Fruit fly (Drosophila melanogaster) S2 (cell line): ENCODE data around the gene CG8036.

Source experiments
- CG8478 ChIP-seq: fragments of >200 bp; optimal IDR thresholded peaks from 2 replicates; lab custom pipeline; 2018
- CTCF ChIP-seq, 2 experiments: fragments of >200 bp; optimal IDR thresholded peaks; 2 replicates each; lab custom pipeline; 2018

DNA sequence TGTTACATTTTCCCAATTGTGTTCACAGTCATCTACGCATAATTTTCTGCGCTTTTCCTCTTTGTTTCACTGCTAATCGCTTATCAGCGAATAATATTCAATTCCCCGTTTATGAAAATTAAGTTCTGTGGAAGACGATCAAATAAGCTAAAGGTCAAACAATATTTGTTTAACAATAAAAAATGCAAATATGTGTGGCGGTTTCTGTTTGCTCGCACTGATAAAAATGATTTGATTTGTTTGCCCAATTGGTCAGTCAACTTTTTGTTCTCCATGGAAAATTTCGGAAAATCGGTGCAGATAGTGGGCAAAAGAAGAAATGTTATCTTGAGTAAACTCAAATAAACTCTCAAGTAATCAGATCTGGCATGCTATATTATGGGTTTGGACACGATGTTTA is 37.0 kb downstream of the CG8036 start:
- TF ChIP-seq CG8478: no peak
- TF ChIP-seq CTCF (optimal IDR thresholded peaks at IDR 0.05; lab: Kevin White, UChicago): no peak
